Worm (Caenorhabditis elegans): ENCODE results near the gene lgc-23.

Gene lgc-23

DNA sequence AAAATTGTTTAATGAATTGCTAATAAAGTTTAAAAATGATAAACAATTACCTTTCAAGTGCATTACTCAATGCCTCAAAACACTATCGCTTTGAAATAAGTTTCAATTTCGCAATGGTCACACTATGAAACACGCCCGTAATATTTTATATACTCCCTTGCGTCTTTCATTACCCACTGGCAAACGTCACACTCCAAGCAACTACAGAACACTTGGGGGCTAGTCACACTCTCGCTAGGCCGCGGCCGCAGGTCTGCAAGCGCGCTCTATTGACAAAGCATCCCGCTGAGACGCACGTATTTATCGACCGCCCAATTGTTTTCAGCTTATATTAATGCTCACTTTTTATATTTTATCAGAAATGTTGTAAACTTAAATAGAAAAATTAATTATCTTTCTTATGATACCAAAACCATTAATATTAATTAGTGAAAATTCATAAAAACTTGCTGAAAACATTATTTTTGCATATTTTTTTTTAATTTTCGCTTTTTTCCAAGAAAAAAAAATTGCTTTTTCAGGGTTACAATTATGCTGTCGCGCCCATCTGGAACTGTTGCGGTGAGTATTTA lies 47.0 kb upstream of the lgc-23 start, which contains the start of the genes nmat-1 and ucr-2.1 (continued):
- TF ChIP-seq jun-1 (tag; optimal IDR thresholded peaks at IDR 0.05) = peak; percentile 54
- peak; percentile 39 for TF ChIP-seq C04F5.9 (tag; optimal IDR thresholded peaks at IDR 0.05)
- TF ChIP-seq zag-1 (tag; optimal IDR thresholded peaks at IDR 0.05) = no peak
- TF ChIP-seq sox-4 (tag; optimal IDR thresholded peaks at IDR 0.05) = no peak
- no peak for TF ChIP-seq efl-3 (GFP tag; optimal IDR thresholded peaks at IDR 0.05)
- no peak for TF ChIP-seq hlh-4 (tag; optimal IDR thresholded peaks at IDR 0.05)
- peak; percentile 90 for TF ChIP-seq nhr-71 (tag; optimal IDR thresholded peaks at IDR 0.05)
- TF ChIP-seq aha-1 (tag; optimal IDR thresholded peaks at IDR 0.05) = peak; percentile 8
- TF ChIP-seq isw-1 (GFP tag; IDR thresholded peaks at IDR 0.05) = peak; percentile 12; the same call in 1 of the 2 replicates
- TF ChIP-seq nhr-11 (tag; optimal IDR thresholded peaks at IDR 0.05) = no peak
- peak; percentile 48 to 54 (median 52) for TF ChIP-seq dpl-1 (GFP tag; optimal IDR thresholded peaks at IDR 0.05)
- peak; percentile 76 for TF ChIP-seq tbx-2 (tag; optimal IDR thresholded peaks at IDR 0.05)
- TF ChIP-seq alr-1 (tag; optimal IDR thresholded peaks at IDR 0.05; ENCODE audit: borderline replicate concordance) = no peak
- TF ChIP-seq unc-30 (tag; optimal IDR thresholded peaks at IDR 0.05) = no peak
- no peak for TF ChIP-seq ceh-63 (GFP tag; optimal IDR thresholded peaks at IDR 0.05)
- peak in 1 of 2 experiments; percentile 87 for TF ChIP-seq mdl-1 (tag; optimal IDR thresholded peaks at IDR 0.05)
- peak; percentile 27 for TF ChIP-seq ceh-8 (GFP tag; optimal IDR thresholded peaks at IDR 0.05)
- peak; percentile 89 for TF ChIP-seq nhr-90 (tag; optimal IDR thresholded peaks at IDR 0.05; ENCODE audit: poor library complexity)
- TF ChIP-seq vab-15 (tag; optimal IDR thresholded peaks at IDR 0.05) = peak; percentile 50
- no peak for TF ChIP-seq pag-3 (tag; optimal IDR thresholded peaks at IDR 0.05; ENCODE audit: borderline replicate concordance, insufficient read depth)
- no peak for TF ChIP-seq egl-27 (tag; optimal IDR thresholded peaks at IDR 0.05)
- no peak for TF ChIP-seq fkh-10 (GFP tag; optimal IDR thresholded peaks at IDR 0.05)
- TF ChIP-seq ces-1 (GFP tag; optimal IDR thresholded peaks at IDR 0.05) = no peak
- TF ChIP-seq pax-3 (tag; optimal IDR thresholded peaks at IDR 0.05) = no peak
- peak; percentile 62 for TF ChIP-seq nhr-77 (tag; optimal IDR thresholded peaks at IDR 0.05)
- peak; percentile 80 for TF ChIP-seq swsn-7 (tag; optimal IDR thresholded peaks at IDR 0.05)
- TF ChIP-seq ztf-11 (tag; optimal IDR thresholded peaks at IDR 0.05) = peak in 1 of 2 experiments; percentile 38
- no peak for TF ChIP-seq ets-5 (GFP tag; IDR thresholded peaks at IDR 0.05)
- TF ChIP-seq unc-62 (GFP tag; optimal IDR thresholded peaks at IDR 0.05) = no peak
- TF ChIP-seq nhr-20 (tag; optimal IDR thresholded peaks at IDR 0.05) = peak; percentile 93
- peak; percentile 81 for TF ChIP-seq elt-2 (tag; optimal IDR thresholded peaks at IDR 0.05)
- peak; percentile 74 for TF ChIP-seq skn-1 (tag; optimal IDR thresholded peaks at IDR 0.05)
- TF ChIP-seq ztf-4 (tag; optimal IDR thresholded peaks at IDR 0.05) = peak; percentile 44
- TF ChIP-seq lir-3 (tag; optimal IDR thresholded peaks at IDR 0.05; ENCODE audit: poor library complexity) = peak; percentile 78
- peak; percentile 88 for TF ChIP-seq mep-1 (tag; optimal IDR thresholded peaks at IDR 0.05)
- peak; percentile 54 to 58 for TF ChIP-seq efl-1 (optimal IDR thresholded peaks at IDR 0.05)
- peak in 1 of 2 experiments; percentile 45 for TF ChIP-seq efl-1 (GFP tag; optimal IDR thresholded peaks at IDR 0.05 in 1 of 2)
- TF ChIP-seq unc-130 (tag; optimal IDR thresholded peaks at IDR 0.05) = peak; percentile 82
- peak; percentile 91 for TF ChIP-seq snu-23 (GFP tag; optimal IDR thresholded peaks at IDR 0.05)
- TF ChIP-seq nhr-12 (tag; optimal IDR thresholded peaks at IDR 0.05) = no peak
- TF ChIP-seq ceh-88 (GFP tag; IDR thresholded peaks at IDR 0.05) = no peak
- TF ChIP-seq ceh-82 (tag; optimal IDR thresholded peaks at IDR 0.05) = peak; percentile 23 to 71 (median 30)

DNA sequence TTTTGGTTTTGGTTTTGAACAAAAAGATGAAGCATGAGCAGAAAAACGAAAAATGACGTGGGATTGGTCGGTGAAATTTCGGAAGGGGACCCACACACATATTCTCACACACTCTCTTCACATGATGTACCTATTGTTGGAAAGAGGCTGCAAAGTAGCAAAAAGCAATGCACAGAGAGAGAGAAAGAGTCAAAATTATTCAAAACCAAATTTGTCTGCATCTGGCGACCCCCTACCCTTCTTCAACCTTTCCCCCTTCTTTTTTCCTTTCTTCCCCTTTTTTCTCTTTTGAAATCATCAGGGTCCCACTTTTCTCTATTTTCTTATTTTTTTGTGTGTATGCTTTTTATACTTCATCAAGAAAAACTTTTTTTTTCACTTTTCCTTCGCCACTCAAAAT lies 43.6 kb upstream of the lgc-23 start:
- TF ChIP-seq tlp-1 (tag; optimal IDR thresholded peaks at IDR 0.05) = no peak
- TF ChIP-seq nhr-237 (tag; optimal IDR thresholded peaks at IDR 0.05) = no peak
- no peak for TF ChIP-seq lin-35 (GFP tag; optimal IDR thresholded peaks at IDR 0.05)
- TF ChIP-seq lin-39 (tag; optimal IDR thresholded peaks at IDR 0.05) = no peak
- peak; percentile 58 for TF ChIP-seq lin-14 (GFP tag; optimal IDR thresholded peaks at IDR 0.05)
- no peak for TF ChIP-seq nhr-76 (tag; optimal IDR thresholded peaks at IDR 0.05)
- peak in 1 of 2 experiments; percentile 3 for TF ChIP-seq lsy-2 (tag; optimal IDR thresholded peaks at IDR 0.05)
- TF ChIP-seq mab-9 (GFP tag; IDR thresholded peaks at IDR 0.05) = no peak
- TF ChIP-seq pag-3 (tag; optimal IDR thresholded peaks at IDR 0.05; ENCODE audit: borderline replicate concordance, insufficient read depth) = no peak
- peak; percentile 67 for TF ChIP-seq fkh-10 (GFP tag; optimal IDR thresholded peaks at IDR 0.05)
- no peak for TF ChIP-seq efl-1 (optimal IDR thresholded peaks at IDR 0.05)
- peak in 1 of 2 experiments; percentile 76 for TF ChIP-seq efl-1 (GFP tag; optimal IDR thresholded peaks at IDR 0.05 in 1 of 2)

All from whole organism, L1 larva.